Worm (Caenorhabditis elegans): ENCODE measurements around the gene T07E3.4.
A peak's percentile ranks its signal among the peaks of the same experiment; 100 is the strongest.

The T07E3.4 gene

ce11 chrIII:6895166-6895565 is 2.6 kb upstream of the T07E3.4 start (continued):
- TF ChIP-seq pha-4 (tag; optimal IDR thresholded peaks at IDR 0.05) (peak; percentile 20), lsl-1 (GFP tag; optimal IDR thresholded peaks at IDR 0.05) (no peak)

- no peak for TF ChIP-seq hmg-1.2 (GFP tag; IDR thresholded peaks at IDR 0.05)
- TF ChIP-seq dpff-1 (tag; optimal IDR thresholded peaks at IDR 0.05) = no peak
- TF ChIP-seq let-526 (GFP tag; IDR thresholded peaks at IDR 0.05) = no peak
- no peak for TF ChIP-seq nhr-90 (tag; optimal IDR thresholded peaks at IDR 0.05)
- TF ChIP-seq madf-8 (GFP tag; conservative IDR thresholded peaks at IDR 0.05) = no peak
- no peak for TF ChIP-seq F52B5.7 (tag; optimal IDR thresholded peaks at IDR 0.05)
- no peak for TF ChIP-seq ceh-79 (tag; optimal IDR thresholded peaks at IDR 0.05)
- TF ChIP-seq him-1 (tag; optimal IDR thresholded peaks at IDR 0.05) = no peak
- TF ChIP-seq let-607 (tag; optimal IDR thresholded peaks at IDR 0.05) = no peak
- no peak for TF ChIP-seq nhr-179 (tag; optimal IDR thresholded peaks at IDR 0.05)
- no peak for TF ChIP-seq lin-54 (GFP tag; optimal IDR thresholded peaks at IDR 0.05)
- no peak for TF ChIP-seq snpc-4 (GFP tag; optimal IDR thresholded peaks at IDR 0.05)
- TF ChIP-seq snpc-4 (tag; optimal IDR thresholded peaks at IDR 0.05) = no peak
- TF ChIP-seq K12H6.12 (tag; optimal IDR thresholded peaks at IDR 0.05) = no peak
- no peak for TF ChIP-seq F57A8.1 (GFP tag; optimal IDR thresholded peaks at IDR 0.05)
- TF ChIP-seq nfya-1 (tag; optimal IDR thresholded peaks at IDR 0.05; ENCODE audit: borderline replicate concordance, insufficient read depth) = no peak
- TF ChIP-seq dpl-1 (GFP tag; optimal IDR thresholded peaks at IDR 0.05) = no peak
- TF ChIP-seq ztf-26 (tag; optimal IDR thresholded peaks at IDR 0.05) = no peak
- TF ChIP-seq mcd-1 (GFP tag; IDR thresholded peaks at IDR 0.05) = no peak
- TF ChIP-seq nhr-27 (tag; optimal IDR thresholded peaks at IDR 0.05) = no peak
- TF ChIP-seq ZK185.1 (tag; optimal IDR thresholded peaks at IDR 0.05; ENCODE audit: poor library complexity, severe bottlenecking) = no peak
These were observed 2.1 kb upstream of the T07E3.4 start for ce11 chrIII:6895677-6896076.

- TF ChIP-seq hrde-1 (tag; optimal IDR thresholded peaks at IDR 0.05; ENCODE audit: borderline replicate concordance) (no peak), hmg-20 (GFP tag; IDR thresholded peaks at IDR 0.05) (no peak), hlh-12 (tag; optimal IDR thresholded peaks at IDR 0.05) (no peak), aptf-2 (GFP tag; conservative IDR thresholded peaks at IDR 0.05) (no peak), die-1 (tag; optimal IDR thresholded peaks at IDR 0.05) (no peak), ZK185.1 (tag; optimal IDR thresholded peaks at IDR 0.05; ENCODE audit: poor library complexity, severe bottlenecking) (no peak), ceh-40 (GFP tag; IDR thresholded peaks at IDR 0.05) (no peak), Y56A3A.18 (GFP tag; IDR thresholded peaks at IDR 0.05) (no peak), cebp-1 (GFP tag; IDR thresholded peaks at IDR 0.05) (no peak), cebp-1 (tag; optimal IDR thresholded peaks at IDR 0.05) (peak; percentile 15), T07F8.4 (tag; optimal IDR thresholded peaks at IDR 0.05) (no peak), lin-40 (tag; optimal IDR thresholded peaks at IDR 0.05) (peak; percentile 13), attf-3 (GFP tag; conservative IDR thresholded peaks at IDR 0.05) (no peak), Y53G8AR.9 (GFP tag; conservative IDR thresholded peaks at IDR 0.05) (0 out of 2 replicates have a peak, but pooled peaks have one; percentile 8), somi-1 (GFP tag; optimal IDR thresholded peaks at IDR 0.05) (peak; percentile 60), madf-8 (GFP tag; conservative IDR thresholded peaks at IDR 0.05) (no peak), lir-1 (GFP tag; conservative IDR thresholded peaks at IDR 0.05) (no peak), mes-4 (tag; optimal IDR thresholded peaks at IDR 0.05) (no peak), chd-7 (tag; optimal IDR thresholded peaks at IDR 0.05) (no peak), rec-8 (tag; optimal IDR thresholded peaks at IDR 0.05) (no peak), K11D2.4 (GFP tag; IDR thresholded peaks at IDR 0.05) (peak; percentile 33; the same call in 1 of the 2 replicates), lin-35 (GFP tag; optimal IDR thresholded peaks at IDR 0.05) (no peak), rpc-1 (optimal IDR thresholded peaks at IDR 0.05) (no peak), rpc-1 (tag; optimal IDR thresholded peaks at IDR 0.05) (no peak), tbp1 (GFP tag; optimal IDR thresholded peaks at IDR 0.05) (peak; percentile 7), ztf-26 (tag; optimal IDR thresholded peaks at IDR 0.05) (peak; percentile 43), sdz-38 (tag; optimal IDR thresholded peaks at IDR 0.05) (no peak)
These were observed 704 bp downstream of the T07E3.4 start for ce11 chrIII:6898518-6898917.
